Worm (Caenorhabditis elegans): Measurements from ENCODE around the gene srv-10.
A peak's percentile ranks its signal among the peaks of the same experiment; 100 is the strongest.

srv-10 gene

DNA sequence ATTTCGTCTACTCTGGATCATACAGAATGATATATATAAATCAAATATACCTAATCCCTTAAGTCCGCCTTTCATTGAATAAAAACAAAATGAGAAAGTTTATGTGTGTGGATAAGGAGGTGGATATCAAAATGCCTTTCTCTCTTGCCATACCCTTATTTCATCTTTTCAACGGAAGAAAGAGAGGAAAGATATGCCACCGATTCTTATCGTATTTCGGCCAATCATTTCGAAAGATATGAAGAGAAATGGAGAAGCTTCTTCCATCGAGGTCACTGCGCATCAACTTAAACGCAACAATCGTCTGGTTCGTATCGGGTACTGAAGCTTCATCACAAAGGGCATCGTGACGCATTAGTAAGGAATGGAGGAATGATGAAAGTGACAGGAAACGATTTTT is 10.4 kb upstream of the srv-10 start:
- no peak for TF ChIP-seq C06A6.2 (GFP tag; conservative IDR thresholded peaks at IDR 0.05)
- no peak for TF ChIP-seq Y79H2A.3 (GFP tag; conservative IDR thresholded peaks at IDR 0.05)
- no peak for TF ChIP-seq fkh-3 (tag; optimal IDR thresholded peaks at IDR 0.05)
- no peak for TF ChIP-seq dpl-1 (GFP tag; optimal IDR thresholded peaks at IDR 0.05)
- TF ChIP-seq cebp-2 (GFP tag; IDR thresholded peaks at IDR 0.05): no peak
- no peak for TF ChIP-seq B0019.2 (GFP tag; conservative IDR thresholded peaks at IDR 0.05)
- no peak for TF ChIP-seq T07F8.4 (tag; optimal IDR thresholded peaks at IDR 0.05)
- TF ChIP-seq ekl-4 (GFP tag; IDR thresholded peaks at IDR 0.05): no peak
- TF ChIP-seq ztf-18 (tag; optimal IDR thresholded peaks at IDR 0.05): no peak
- no peak for TF ChIP-seq hmg-20 (GFP tag; IDR thresholded peaks at IDR 0.05)
- no peak for TF ChIP-seq ceh-40 (GFP tag; IDR thresholded peaks at IDR 0.05)
- no peak for TF ChIP-seq athp-1 (tag; optimal IDR thresholded peaks at IDR 0.05)
- TF ChIP-seq madf-3 (GFP tag; IDR thresholded peaks at IDR 0.05): no peak
- TF ChIP-seq lin-26 (GFP tag; IDR thresholded peaks at IDR 0.05): no peak
- TF ChIP-seq tbx-9 (tag; optimal IDR thresholded peaks at IDR 0.05; ENCODE audit: borderline replicate concordance): no peak
- no peak for TF ChIP-seq K12H6.12 (tag; optimal IDR thresholded peaks at IDR 0.05)
- TF ChIP-seq mel-28 (tag; optimal IDR thresholded peaks at IDR 0.05; ENCODE audit: borderline replicate concordance): no peak
- no peak for TF ChIP-seq unc-62 (GFP tag; optimal IDR thresholded peaks at IDR 0.05)

ce11 chrV:13414585-13414984 is 9.1 kb upstream of the srv-10 start, which contains the start of gene cut-2:
TSS of gene cut-2 (plus strand) at chrV:13414949.
- no peak for TF ChIP-seq lsl-1 (GFP tag; optimal IDR thresholded peaks at IDR 0.05)
- TF ChIP-seq ztf-18 (tag; optimal IDR thresholded peaks at IDR 0.05): no peak
- TF ChIP-seq F49E8.2 (tag; optimal IDR thresholded peaks at IDR 0.05; ENCODE audit: insufficient read depth): no peak
- TF ChIP-seq tbp1 (GFP tag; optimal IDR thresholded peaks at IDR 0.05): no peak
- TF ChIP-seq ets-4 (GFP tag; optimal IDR thresholded peaks at IDR 0.05): no peak

DNA sequence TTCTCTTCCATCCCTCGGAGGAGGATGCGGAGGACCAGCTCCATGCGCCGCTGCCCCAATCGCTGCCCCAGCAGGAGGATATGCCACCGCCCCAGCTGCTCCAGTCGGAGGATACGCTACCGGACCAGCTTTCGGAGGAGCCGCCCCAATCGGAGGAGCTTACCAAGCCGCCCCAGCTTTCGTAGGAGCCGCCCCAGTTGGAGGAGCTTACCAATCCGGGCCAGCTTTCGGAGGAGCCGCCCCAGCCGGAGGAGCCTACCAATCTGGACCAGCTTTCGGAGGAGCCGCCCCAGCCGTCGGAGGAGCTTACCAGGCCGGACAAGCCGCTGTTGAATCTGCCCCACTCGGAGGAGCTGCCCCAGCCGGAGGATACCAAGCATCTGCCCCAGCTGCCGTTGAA is 8.2 kb upstream of the srv-10 start:
- no peak for TF ChIP-seq nhr-120 (GFP tag; IDR thresholded peaks at IDR 0.05)
- no peak for TF ChIP-seq egl-44 (GFP tag; IDR thresholded peaks at IDR 0.05)
- no peak for TF ChIP-seq ama-1 (optimal IDR thresholded peaks at IDR 0.05)
- no peak for TF ChIP-seq ama-1 (GFP tag; optimal IDR thresholded peaks at IDR 0.05)
- TF ChIP-seq B0261.1 (tag; optimal IDR thresholded peaks at IDR 0.05): no peak
- TF ChIP-seq mel-28 (tag; optimal IDR thresholded peaks at IDR 0.05; ENCODE audit: borderline replicate concordance): no peak
- no peak for TF ChIP-seq nhr-80 (tag; optimal IDR thresholded peaks at IDR 0.05)
- TF ChIP-seq B0035.1 (tag; optimal IDR thresholded peaks at IDR 0.05): no peak
- no peak for TF ChIP-seq F52B5.7 (tag; optimal IDR thresholded peaks at IDR 0.05)
- no peak for TF ChIP-seq dox-1 (GFP tag; IDR thresholded peaks at IDR 0.05)
- no peak for TF ChIP-seq snpc-1.1 (tag; optimal IDR thresholded peaks at IDR 0.05; ENCODE audit: insufficient read depth)
- peak; percentile 30 for TF ChIP-seq zim-3 (tag; optimal IDR thresholded peaks at IDR 0.05)
- no peak for TF ChIP-seq lin-54 (GFP tag; optimal IDR thresholded peaks at IDR 0.05)
- no peak for TF ChIP-seq lsl-1 (GFP tag; optimal IDR thresholded peaks at IDR 0.05)
- 0 out of 2 replicates have a peak, but pooled peaks have one; percentile 48 for TF ChIP-seq nfyb-1 (GFP tag; IDR thresholded peaks at IDR 0.05)
- TF ChIP-seq ceh-100 (GFP tag; IDR thresholded peaks at IDR 0.05): no peak
- no peak for TF ChIP-seq efl-1 (GFP tag; optimal IDR thresholded peaks at IDR 0.05)
- 0 out of 2 replicates have a peak, but pooled peaks have one; percentile 42 for TF ChIP-seq hlh-26 (GFP tag; conservative IDR thresholded peaks at IDR 0.05)
- TF ChIP-seq gei-17 (GFP tag; optimal IDR thresholded peaks at IDR 0.05): no peak
- no peak for TF ChIP-seq lin-35 (GFP tag; optimal IDR thresholded peaks at IDR 0.05)
- TF ChIP-seq ztf-28 (GFP tag; IDR thresholded peaks at IDR 0.05): 0 out of 2 replicates have a peak, but pooled peaks have one; percentile 26
- no peak for TF ChIP-seq F33H1.4 (GFP tag; IDR thresholded peaks at IDR 0.05)
- TF ChIP-seq nfya-2 (GFP tag; IDR thresholded peaks at IDR 0.05): no peak
- TF ChIP-seq ekl-4 (GFP tag; IDR thresholded peaks at IDR 0.05): no peak
- TF ChIP-seq him-1 (tag; optimal IDR thresholded peaks at IDR 0.05): no peak
- peak; percentile 53 for TF ChIP-seq mes-4 (tag; optimal IDR thresholded peaks at IDR 0.05)
- no peak for TF ChIP-seq F57A8.1 (GFP tag; optimal IDR thresholded peaks at IDR 0.05)
- no peak for TF ChIP-seq lag-1 (GFP tag; IDR thresholded peaks at IDR 0.05)
- TF ChIP-seq F37B4.10 (GFP tag; IDR thresholded peaks at IDR 0.05): no peak

All from whole organism, young adult.